Worm (Caenorhabditis elegans): ENCODE results near the gene F58E6.6.

- TF ChIP-seq dao-5 (tag; optimal IDR thresholded peaks at IDR 0.05) (no peak), him-1 (tag; optimal IDR thresholded peaks at IDR 0.05) (no peak)
Measured at ce11 chrV:9744934-9745333, 7.9 kb downstream of the F58E6.6 start, which contains the start of gene F58E6.13.

All from whole organism, L4/young adult.